Fruit fly (Drosophila melanogaster): ENCODE measurements around the gene CG8578.

CG8578 gene

dm6 chrX:15844139-15844538 lies at the start of gene CG8578, which contains the start of gene ArgRS (continued):
- TF ChIP-seq CG7372 (GFP tag; IDR thresholded peaks at IDR 0.05) (peak; percentile 77), CG32767 (GFP tag; IDR thresholded peaks at IDR 0.05) (no peak), fu2 (GFP tag; optimal IDR thresholded peaks at IDR 0.05) (peak; percentile 38), CG15479 (GFP tag; optimal IDR thresholded peaks at IDR 0.05) (no peak), maf-S (GFP tag; optimal IDR thresholded peaks at IDR 0.05) (peak; percentile 37), eyg (GFP tag; optimal IDR thresholded peaks at IDR 0.05) (no peak), CG17385 (GFP tag; optimal IDR thresholded peaks at IDR 0.05) (peak; percentile 22), CG11723 (GFP tag; optimal IDR thresholded peaks at IDR 0.05) (no peak), CG18599 (GFP tag; optimal IDR thresholded peaks at IDR 0.05) (no peak), dmrt11E (tag; optimal IDR thresholded peaks at IDR 0.05) (peak; percentile 12), CG12104 (GFP tag; optimal IDR thresholded peaks at IDR 0.05) (no peak), CG30431 (GFP tag; optimal IDR thresholded peaks at IDR 0.05) (no peak), CG17186 (GFP tag; optimal IDR thresholded peaks at IDR 0.05) (peak; percentile 66), CG16813 (GFP tag; IDR thresholded peaks at IDR 0.05; ENCODE audit: partially characterized antibody) (peak; percentile 87), CG11560 (tag; IDR thresholded peaks at IDR 0.05) (no peak), wor (GFP tag; IDR thresholded peaks at IDR 0.05) (no peak; the same call in 1 of the 2 replicates), Rfx (GFP tag; IDR thresholded peaks at IDR 0.05) (peak; percentile 83), rib (GFP tag; IDR thresholded peaks at IDR 0.05) (no peak), CG30020 (tag; optimal IDR thresholded peaks at IDR 0.05) (peak; percentile 96), NC2α (GFP tag; optimal IDR thresholded peaks at IDR 0.05) (no peak), PHDP (tag; optimal IDR thresholded peaks at IDR 0.05) (peak; percentile 10), sima (GFP tag; optimal IDR thresholded peaks at IDR 0.05) (peak; percentile 29), CG12391 (tag; optimal IDR thresholded peaks at IDR 0.05) (peak; percentile 32), scrt (GFP tag; optimal IDR thresholded peaks at IDR 0.05) (no peak), Xbp1 (GFP tag; optimal IDR thresholded peaks at IDR 0.05) (peak; percentile 52), Blimp-1 (GFP tag; optimal IDR thresholded peaks at IDR 0.05) (no peak), Awh (GFP tag; IDR thresholded peaks at IDR 0.05) (no peak), HmgZ (tag; optimal IDR thresholded peaks at IDR 0.05) (no peak), jumu (GFP tag; optimal IDR thresholded peaks at IDR 0.05) (peak; percentile 90), Fer3 (tag; optimal IDR thresholded peaks at IDR 0.05) (peak; percentile 15), CG10267 (tag; optimal IDR thresholded peaks at IDR 0.05) (peak; percentile 23), HLH4C (GFP tag; IDR thresholded peaks at IDR 0.05; ENCODE audit: partially characterized antibody) (peak; percentile 90), CG42726 (GFP tag; IDR thresholded peaks at IDR 0.05; ENCODE audit: partially characterized antibody) (no peak), CG7839 (tag; optimal IDR thresholded peaks at IDR 0.05) (peak; percentile 67), unpg (GFP tag; optimal IDR thresholded peaks at IDR 0.05) (no peak), lilli (GFP tag; optimal IDR thresholded peaks at IDR 0.05) (peak; percentile 87), sna (GFP tag; IDR thresholded peaks at IDR 0.05; ENCODE audit: partially characterized antibody) (peak; percentile 77), nerfin-2 (GFP tag; IDR thresholded peaks at IDR 0.05; ENCODE audit: partially characterized antibody) (peak; percentile 81), gem (tag; optimal IDR thresholded peaks at IDR 0.05) (peak; percentile 53), MTF-1 (GFP tag; optimal IDR thresholded peaks at IDR 0.05; ENCODE audit: borderline replicate concordance) (no peak), CG17328 (GFP tag; IDR thresholded peaks at IDR 0.05) (peak; percentile 27; the same call in 1 of the 2 replicates), nau (GFP tag; optimal IDR thresholded peaks at IDR 0.05) (no peak), MESR4 (GFP tag; optimal IDR thresholded peaks at IDR 0.05) (peak; percentile 24), chinmo (GFP tag; IDR thresholded peaks at IDR 0.05; ENCODE audit: partially characterized antibody) (peak; percentile 72; the same call in 2 of the 4 replicates), pum (GFP tag; optimal IDR thresholded peaks at IDR 0.05) (peak; percentile 89), Sry-δ (GFP tag; optimal IDR thresholded peaks at IDR 0.05) (peak; percentile 94), ind (GFP tag; optimal IDR thresholded peaks at IDR 0.05) (peak; percentile 28), Dp (GFP tag; optimal IDR thresholded peaks at IDR 0.05) (peak; percentile 22), CG8944 (GFP tag; optimal IDR thresholded peaks at IDR 0.05) (peak; percentile 7), CG4282 (GFP tag; optimal IDR thresholded peaks at IDR 0.05) (no peak)

Data from whole organism, embryonic.